Worm (Caenorhabditis elegans) whole organism, mixed stage, embryonic: Measurements from ENCODE around the gene C52B11.5.

Experiments used
- blmp-1 ChIP-seq: fragments of 150-350 bp; optimal IDR thresholded peaks from 2 replicates; lab custom pipeline; 2014; ENCODE audit warnings: missing biosample characterization, missing genetic modification characterization
- sem-2 ChIP-seq: fragments of 200-800 bp; sonication (Bioruptor generic); optimal IDR thresholded peaks from 2 replicates; lab custom pipeline; 2018; ENCODE audit warnings: mild to moderate bottlenecking, missing genetic modification characterization, missing compliant biosample characterization
- unc-39 ChIP-seq: fragments of 150-350 bp; optimal IDR thresholded peaks from 2 replicates; lab custom pipeline; 2014; ENCODE audit warnings: missing biosample characterization, missing genetic modification characterization
- unc-62 ChIP-seq: fragments of 150-350 bp; optimal IDR thresholded peaks from 2 replicates; lab custom pipeline; 2014; ENCODE audit warnings: missing biosample characterization, missing genetic modification reagents, missing genetic modification characterization

ce11 chrX:1292894-1293293 lies 20.3 kb downstream of the C52B11.5 start:
- TF ChIP-seq sem-2 (GFP tag; lab: Kevin White, UChicago) (no peak), unc-39 (tag; lab: Kevin White, UChicago) (no peak), blmp-1 (tag; lab: Kevin White, UChicago) (no peak), unc-62 (GFP tag; lab: Kevin White, UChicago) (no peak)
